Worm (Caenorhabditis elegans): ENCODE data around the gene W01B6.8.

- TF ChIP-seq hlh-1 (tag; optimal IDR thresholded peaks at IDR 0.05) (no peak), lin-13 (tag; optimal IDR thresholded peaks at IDR 0.05) (no peak), nhr-237 (tag; optimal IDR thresholded peaks at IDR 0.05) (no peak), M03D4.4 (tag; optimal IDR thresholded peaks at IDR 0.05) (no peak), unc-39 (tag; optimal IDR thresholded peaks at IDR 0.05) (no peak), elt-3 (tag; optimal IDR thresholded peaks at IDR 0.05) (no peak), bed-3 (GFP tag; optimal IDR thresholded peaks at IDR 0.05) (no peak), mep-1 (tag; optimal IDR thresholded peaks at IDR 0.05) (no peak), elt-1 (tag; optimal IDR thresholded peaks at IDR 0.05; ENCODE audit: borderline replicate concordance, insufficient read depth) (no peak), unc-62 (GFP tag; optimal IDR thresholded peaks at IDR 0.05) (no peak), lsy-2 (tag; optimal IDR thresholded peaks at IDR 0.05) (no peak), nhr-28 (tag; optimal IDR thresholded peaks at IDR 0.05) (no peak), lin-32 (GFP tag; optimal IDR thresholded peaks at IDR 0.05) (no peak)
These were observed 47.2 kb downstream of the W01B6.8 start, which contains the start of gene F44D12.10 for ce11 chrIV:10036966-10037365.

Data from whole organism, mixed stage, embryonic.